Worm (Caenorhabditis elegans) whole organism, L1 larva: ENCODE results near the gene C49C3.6.

Experiments
- ama-1 ChIP-seq: fragments of 150-350 bp; optimal IDR thresholded peaks from 2 replicates; lab custom pipeline; 2014
- egl-13 ChIP-seq: sonication (generic microtip); optimal IDR thresholded peaks from 2 replicates; lab custom pipeline; 2016; ENCODE audit warnings: missing genotype, missing genetic modification reagents, missing genetic modification characterization, missing compliant biosample characterization
- ets-5 ChIP-seq: fragments of 200-800 bp; sonication (Bioruptor generic); IDR thresholded peaks from 2 replicates; pipeline ENCODE4 v1.3.6; 2022; ENCODE audit warnings: missing genetic modification characterization, missing compliant biosample characterization
- lin-39 ChIP-seq: fragments of 150-350 bp; optimal IDR thresholded peaks from 2 replicates; lab custom pipeline; 2014; ENCODE audit warnings: missing biosample characterization, missing genetic modification reagents, missing genetic modification characterization

ce11 chrIV:17371469-17371868 is 40.1 kb downstream of the C49C3.6 start, which contains the start of gene C30H6.5:
- TF ChIP-seq ama-1: no peak
- TF ChIP-seq lin-39 (tag; lab: Kevin White, UChicago): no peak
- TF ChIP-seq egl-13 (tag; lab: Kevin White, UChicago): no peak
- TF ChIP-seq ets-5 (GFP tag; lab: Robert Waterston, UW): no peak
